Worm (Caenorhabditis elegans) whole organism, late embryonic: ENCODE results near the gene F07C3.9.

Experiments
- C08G9.2 ChIP-seq: sonication (generic microtip); optimal IDR thresholded peaks from 2 replicates; lab custom pipeline; 2016; ENCODE audit warnings: mild to moderate bottlenecking, missing genetic modification characterization, moderate library complexity, missing compliant biosample characterization
- F13H6.1 ChIP-seq: sonication (generic microtip); optimal IDR thresholded peaks from 2 replicates; lab custom pipeline; 2016; ENCODE audit warnings: missing genetic modification characterization, missing compliant biosample characterization
- K09A11.1 ChIP-seq: sonication (generic microtip); optimal IDR thresholded peaks from 2 replicates; lab custom pipeline; 2017; ENCODE audit warnings: antibody characterized with exemption, mild to moderate bottlenecking, missing genetic modification characterization, missing compliant biosample characterization; ENCODE audit not compliant: insufficient read depth
- T23F11.4 ChIP-seq: fragments of 200-800 bp; sonication (Bioruptor generic); optimal IDR thresholded peaks from 2 replicates; lab custom pipeline; 2018; ENCODE audit warnings: mild to moderate bottlenecking, missing genetic modification characterization, missing compliant biosample characterization
- ahr-1 ChIP-seq: sonication (generic microtip); optimal IDR thresholded peaks from 2 replicates; lab custom pipeline; 2016; ENCODE audit warnings: missing genetic modification characterization, missing compliant biosample characterization
- ama-1 ChIP-seq: fragments of 150-350 bp; optimal IDR thresholded peaks from 2 replicates; lab custom pipeline; 2014
- ceh-18 ChIP-seq: sonication (generic microtip); optimal IDR thresholded peaks from 2 replicates; lab custom pipeline; 2016; ENCODE audit warnings: missing genetic modification characterization, missing compliant biosample characterization
- ceh-19 ChIP-seq: fragments of 200-800 bp; sonication (Bioruptor generic); optimal IDR thresholded peaks from 2 replicates; lab custom pipeline; 2018; ENCODE audit warnings: mild to moderate bottlenecking, missing genetic modification characterization, missing compliant biosample characterization
- ceh-2 ChIP-seq: sonication (generic microtip); optimal IDR thresholded peaks from 2 replicates; lab custom pipeline; 2016; ENCODE audit warnings: missing genotype, missing genetic modification characterization, missing compliant biosample characterization
- ceh-22 ChIP-seq: sonication (generic microtip); optimal IDR thresholded peaks from 2 replicates; lab custom pipeline; 2017; ENCODE audit warnings: missing biosample characterization, missing genetic modification characterization
- ceh-30 ChIP-seq: fragments of 150-350 bp; optimal IDR thresholded peaks from 2 replicates; lab custom pipeline; 2014; ENCODE audit warnings: missing biosample characterization, missing genetic modification characterization
- ceh-31 ChIP-seq: sonication (generic microtip); optimal IDR thresholded peaks from 2 replicates; lab custom pipeline; 2016; ENCODE audit warnings: missing genetic modification characterization, missing compliant biosample characterization
- ceh-45 ChIP-seq: fragments of 200-800 bp; sonication (Bioruptor generic); IDR thresholded peaks from 2 replicates; pipeline ENCODE4 v1.3.6; 2022; ENCODE audit warnings: missing genetic modification reagents, missing genetic modification characterization, missing compliant biosample characterization
- ceh-48 ChIP-seq: sonication (generic microtip); optimal IDR thresholded peaks from 2 replicates; lab custom pipeline; 2016; ENCODE audit warnings: missing genetic modification characterization, inconsistent platforms, missing compliant biosample characterization
- ceh-6 ChIP-seq: fragments of 200-800 bp; sonication (Bioruptor generic); optimal IDR thresholded peaks from 2 replicates; lab custom pipeline; 2018; ENCODE audit warnings: mild to moderate bottlenecking, missing genetic modification characterization, missing compliant biosample characterization
- ceh-9 ChIP-seq: sonication (generic microtip); optimal IDR thresholded peaks from 2 replicates; lab custom pipeline; 2016; ENCODE audit warnings: mild to moderate bottlenecking, missing genetic modification characterization, inconsistent platforms, missing compliant biosample characterization
- che-1 ChIP-seq: sonication (generic microtip); optimal IDR thresholded peaks from 2 replicates; lab custom pipeline; 2016; ENCODE audit warnings: mild to moderate bottlenecking, missing genetic modification characterization, missing compliant biosample characterization
- dve-1 ChIP-seq: sonication (generic microtip); optimal IDR thresholded peaks from 2 replicates; lab custom pipeline; 2017; ENCODE audit warnings: antibody characterized with exemption, mild to moderate bottlenecking, missing genetic modification characterization, missing compliant biosample characterization
- gmeb-2 ChIP-seq: sonication (generic microtip); optimal IDR thresholded peaks from 2 replicates; lab custom pipeline; 2016; ENCODE audit warnings: missing genetic modification characterization, inconsistent platforms, missing compliant biosample characterization
- hlh-13 ChIP-seq: fragments of 200-800 bp; sonication (Bioruptor generic); optimal IDR thresholded peaks from 2 replicates; lab custom pipeline; 2018; ENCODE audit warnings: mild to moderate bottlenecking, missing genetic modification characterization, missing compliant biosample characterization
- hlh-15 ChIP-seq: sonication (generic microtip); optimal IDR thresholded peaks from 2 replicates; lab custom pipeline; 2016; ENCODE audit warnings: missing genetic modification characterization, missing compliant biosample characterization
- hlh-30 ChIP-seq: sonication (generic microtip); optimal IDR thresholded peaks from 2 replicates; lab custom pipeline; 2017; ENCODE audit warnings: antibody characterized with exemption, missing genetic modification characterization, missing compliant biosample characterization; ENCODE audit not compliant: insufficient read depth
- hlh-6 ChIP-seq: sonication (generic microtip); optimal IDR thresholded peaks from 2 replicates; lab custom pipeline; 2016; ENCODE audit warnings: missing genotype, missing genetic modification characterization, missing compliant biosample characterization
- hlh-8 ChIP-seq: sonication (generic microtip); optimal IDR thresholded peaks from 2 replicates; lab custom pipeline; 2016; ENCODE audit warnings: missing genotype, missing genetic modification characterization, missing compliant biosample characterization
- lin-11 ChIP-seq: fragments of 200-800 bp; sonication (Bioruptor generic); optimal IDR thresholded peaks from 2 replicates; lab custom pipeline; 2018; ENCODE audit warnings: mild to moderate bottlenecking, missing genetic modification characterization, missing compliant biosample characterization
- madf-2 ChIP-seq: sonication (generic microtip); optimal IDR thresholded peaks from 2 replicates; lab custom pipeline; 2017; ENCODE audit warnings: missing genetic modification characterization, missing compliant biosample characterization
- mec-3 ChIP-seq: sonication (generic microtip); optimal IDR thresholded peaks from 2 replicates; lab custom pipeline; 2016; ENCODE audit warnings: borderline replicate concordance, missing genetic modification characterization, missing compliant biosample characterization
- nfya-1 ChIP-seq: sonication (generic microtip); optimal IDR thresholded peaks from 2 replicates; lab custom pipeline; 2017; ENCODE audit warnings: missing genetic modification characterization, mild to moderate bottlenecking, missing compliant biosample characterization, antibody characterized with exemption, moderate library complexity
- odd-2 ChIP-seq: sonication (generic microtip); optimal IDR thresholded peaks from 2 replicates; lab custom pipeline; 2017; ENCODE audit warnings: antibody characterized with exemption, mild to moderate bottlenecking, missing genetic modification characterization, missing compliant biosample characterization
- pha-2 ChIP-seq: sonication (generic microtip); optimal IDR thresholded peaks from 2 replicates; lab custom pipeline; 2017; ENCODE audit warnings: mild to moderate bottlenecking, missing genetic modification characterization, missing compliant biosample characterization
- pros-1 ChIP-seq: fragments of 150-350 bp; optimal IDR thresholded peaks from 2 replicates; lab custom pipeline; 2014; ENCODE audit warnings: missing biosample characterization, missing genetic modification reagents, missing genetic modification characterization
- sdc-2 ChIP-seq: sonication (generic microtip); optimal IDR thresholded peaks from 2 replicates; lab custom pipeline; 2016; ENCODE audit warnings: missing genotype, missing genetic modification characterization, missing compliant biosample characterization
- sox-2 ChIP-seq: fragments of 200-800 bp; sonication (Bioruptor generic); IDR thresholded peaks from 2 replicates; pipeline ENCODE4 v1.3.6; 2022; ENCODE audit warnings: missing genetic modification reagents, missing genetic modification characterization, missing compliant biosample characterization
- sox-4 ChIP-seq: sonication (generic microtip); optimal IDR thresholded peaks from 2 replicates; lab custom pipeline; 2017; ENCODE audit warnings: mild to moderate bottlenecking, missing genetic modification characterization, inconsistent platforms, missing compliant biosample characterization
- syd-9 ChIP-seq: sonication (generic microtip); optimal IDR thresholded peaks from 2 replicates; lab custom pipeline; 2016; ENCODE audit warnings: mild to moderate bottlenecking, missing genetic modification characterization, moderate library complexity, missing compliant biosample characterization
- tbx-2 ChIP-seq: sonication (generic microtip); optimal IDR thresholded peaks from 2 replicates; lab custom pipeline; 2016; ENCODE audit warnings: missing genetic modification characterization, missing compliant biosample characterization
- ttx-3 ChIP-seq: sonication (generic microtip); optimal IDR thresholded peaks from 2 replicates; lab custom pipeline; 2016; ENCODE audit warnings: missing genetic modification reagents, missing genetic modification characterization, missing compliant biosample characterization
- unc-3 ChIP-seq, 2 experiments: fragments of 200-800 bp in 1 of 2; sonication (Bioruptor generic) in 1 of 2; sonication (generic microtip) in 1 of 2; conservative IDR thresholded peaks in 1 of 2; optimal IDR thresholded peaks in 1 of 2; 2 replicates each; pipeline versions ENCODE4 v1.3.6 to Lab custom; 2016 to 2022; ENCODE audit warnings: missing compliant biosample characterization in 2 of 2, missing genetic modification characterization in 2 of 2, missing genetic modification reagents in 1 of 2
- unc-42 ChIP-seq: sonication (generic microtip); optimal IDR thresholded peaks from 2 replicates; lab custom pipeline; 2016; ENCODE audit warnings: missing genotype, missing genetic modification characterization, missing compliant biosample characterization
- unc-86 ChIP-seq: sonication (generic microtip); optimal IDR thresholded peaks from 2 replicates; lab custom pipeline; 2016; ENCODE audit warnings: missing genetic modification characterization, missing compliant biosample characterization

F07C3.9 gene

ce11 chrV:9225675-9226144 lies 28.7 kb downstream of the F07C3.9 start, which contains the start of gene F07C3.2:
Gene F07C3.2 (plus strand): TSS chrV:9226094.
- TF ChIP-seq ceh-2 (tag; lab: Kevin White, UChicago), result no peak
- peak; percentile 61 for TF ChIP-seq unc-42 (tag; lab: Kevin White, UChicago)
- TF ChIP-seq sox-2 (GFP tag; lab: Robert Waterston, UW), result no peak
- TF ChIP-seq ceh-48 (tag; lab: Kevin White, UChicago), result peak; percentile 30
- TF ChIP-seq ceh-31 (tag; lab: Kevin White, UChicago), result peak; percentile 56

ce11 chrV:9224981-9225380 lies 29.5 kb downstream of the F07C3.9 start:
- TF ChIP-seq T23F11.4 (no peak), ceh-18 (tag; lab: Kevin White, UChicago) (no peak), ceh-2 (tag; lab: Kevin White, UChicago) (no peak), hlh-15 (tag; lab: Kevin White, UChicago) (no peak), syd-9 (no peak), gmeb-2 (tag; lab: Kevin White, UChicago) (no peak), hlh-13 (GFP tag; lab: Kevin White, UChicago) (no peak), ceh-31 (tag; lab: Kevin White, UChicago) (no peak), ahr-1 (tag; lab: Kevin White, UChicago) (no peak)

- TF ChIP-seq dve-1 (tag; lab: Kevin White, UChicago), result no peak
- TF ChIP-seq tbx-2 (tag; lab: Kevin White, UChicago), result no peak
- TF ChIP-seq ceh-6, result no peak
Observed at ce11 chrV:9224377-9224776, 30.1 kb downstream of the F07C3.9 start.

ce11 chrV:9222819-9223218 lies 31.6 kb downstream of the F07C3.9 start:
- TF ChIP-seq ceh-19 (GFP tag; lab: Kevin White, UChicago) (no peak), hlh-6 (tag; lab: Kevin White, UChicago) (no peak), C08G9.2 (tag; lab: Kevin White, UChicago) (no peak), mec-3 (tag; lab: Kevin White, UChicago) (no peak), hlh-15 (tag; lab: Kevin White, UChicago) (no peak), ama-1 (lab: Kevin White, UChicago) (no peak), unc-42 (tag; lab: Kevin White, UChicago) (no peak), F13H6.1 (no peak), ttx-3 (no peak), hlh-30 (no peak)

- no peak for TF ChIP-seq sox-4
- TF ChIP-seq sdc-2, result no peak
- no peak for TF ChIP-seq mec-3 (tag; lab: Kevin White, UChicago)
- no peak for TF ChIP-seq ceh-9 (tag; lab: Kevin White, UChicago)
- no peak for TF ChIP-seq syd-9
- TF ChIP-seq hlh-13 (GFP tag; lab: Kevin White, UChicago), result no peak
- TF ChIP-seq hlh-15 (tag; lab: Kevin White, UChicago), result no peak
- TF ChIP-seq gmeb-2 (tag; lab: Kevin White, UChicago), result no peak
- TF ChIP-seq ceh-30 (tag; lab: Kevin White, UChicago), result no peak
- TF ChIP-seq pros-1 (tag; lab: Kevin White, UChicago), result no peak
- no peak for TF ChIP-seq C08G9.2 (tag; lab: Kevin White, UChicago)
- no peak for TF ChIP-seq odd-2 (tag; lab: Kevin White, UChicago)
- TF ChIP-seq K09A11.1, result no peak
- no peak for TF ChIP-seq tbx-2 (tag; lab: Kevin White, UChicago)
Observed at ce11 chrV:9221566-9221965, 32.9 kb downstream of the F07C3.9 start, which contains the start of gene grd-6. Gene grd-6 (plus strand): TSS chrV:9221866.

ce11 chrV:9220444-9220843 lies 34.0 kb downstream of the F07C3.9 start:
- TF ChIP-seq mec-3 (tag; lab: Kevin White, UChicago), result no peak
- no peak for TF ChIP-seq madf-2
- no peak for TF ChIP-seq che-1
- TF ChIP-seq unc-3 (GFP tag; conservative IDR thresholded peaks at IDR 0.05; lab: Robert Waterston, UW), result no peak
- no peak for TF ChIP-seq unc-3 (tag; optimal IDR thresholded peaks at IDR 0.05; lab: Kevin White, UChicago)
- no peak for TF ChIP-seq ceh-45 (GFP tag; lab: Robert Waterston, UW)
- no peak for TF ChIP-seq ama-1 (lab: Kevin White, UChicago)
- TF ChIP-seq unc-42 (tag; lab: Kevin White, UChicago), result peak; percentile 56
- no peak for TF ChIP-seq ceh-22 (tag; lab: Kevin White, UChicago)
- no peak for TF ChIP-seq unc-86
- no peak for TF ChIP-seq ceh-30 (tag; lab: Kevin White, UChicago)
- peak; percentile 29 for TF ChIP-seq nfya-1 (tag; lab: Kevin White, UChicago)
- TF ChIP-seq pha-2 (tag; lab: Kevin White, UChicago), result no peak
- TF ChIP-seq syd-9, result no peak
- no peak for TF ChIP-seq F13H6.1
- no peak for TF ChIP-seq sox-4
- no peak for TF ChIP-seq lin-11 (tag; lab: Kevin White, UChicago)
- peak; percentile 24 for TF ChIP-seq ceh-31 (tag; lab: Kevin White, UChicago)
- no peak for TF ChIP-seq T23F11.4
- no peak for TF ChIP-seq hlh-8
